Worm (Caenorhabditis elegans) whole organism, mixed stage, embryonic: Measurements from ENCODE around the gene Y64G10A.10.

Source experiments
- M03D4.4 ChIP-seq: sonication (generic microtip); optimal IDR thresholded peaks from 2 replicates; lab custom pipeline; 2017; ENCODE audit warnings: mild to moderate bottlenecking, missing genetic modification characterization, missing compliant biosample characterization
- blmp-1 ChIP-seq: fragments of 150-350 bp; optimal IDR thresholded peaks from 2 replicates; lab custom pipeline; 2014; ENCODE audit warnings: missing biosample characterization, missing genetic modification characterization
- ceh-43 ChIP-seq: fragments of 200-800 bp; sonication (Bioruptor generic); optimal IDR thresholded peaks from 2 replicates; lab custom pipeline; 2018; ENCODE audit warnings: mild to moderate bottlenecking, missing genetic modification characterization, moderate library complexity, missing compliant biosample characterization
- ceh-83 ChIP-seq: fragments of 200-800 bp; sonication (Bioruptor generic); optimal IDR thresholded peaks from 2 replicates; lab custom pipeline; 2018; ENCODE audit warnings: mild to moderate bottlenecking, missing genetic modification characterization, missing compliant biosample characterization
- cnd-1 ChIP-seq: fragments of 200-800 bp; sonication (Bioruptor generic); optimal IDR thresholded peaks from 2 replicates; lab custom pipeline; 2018; ENCODE audit warnings: mild to moderate bottlenecking, missing genetic modification characterization, missing compliant biosample characterization
- drap-1 ChIP-seq: fragments of 200-800 bp; sonication (Bioruptor generic); optimal IDR thresholded peaks from 3 replicates; lab custom pipeline; 2018; ENCODE audit warnings: mild to moderate bottlenecking, missing genetic modification characterization, missing compliant biosample characterization
- elt-1 ChIP-seq: sonication (generic microtip); optimal IDR thresholded peaks from 2 replicates; lab custom pipeline; 2017; ENCODE audit warnings: missing genetic modification characterization, mild to moderate bottlenecking, missing compliant biosample characterization, antibody characterized with exemption, moderate library complexity, borderline replicate concordance; ENCODE audit not compliant: insufficient read depth
- elt-3 ChIP-seq: fragments of 150-350 bp; optimal IDR thresholded peaks from 2 replicates; lab custom pipeline; 2014; ENCODE audit warnings: missing biosample characterization, missing genetic modification characterization
- flh-1 ChIP-seq: fragments of 200-800 bp; sonication (Bioruptor generic); optimal IDR thresholded peaks from 2 replicates; lab custom pipeline; 2018; ENCODE audit warnings: mild to moderate bottlenecking, missing genetic modification characterization, moderate library complexity, missing compliant biosample characterization
- ham-2 ChIP-seq: fragments of 200-800 bp; sonication (Bioruptor generic); optimal IDR thresholded peaks from 2 replicates; lab custom pipeline; 2018; ENCODE audit warnings: mild to moderate bottlenecking, missing genetic modification characterization, missing compliant biosample characterization
- hlh-1 ChIP-seq: fragments of 150-350 bp; optimal IDR thresholded peaks from 2 replicates; lab custom pipeline; 2014; ENCODE audit warnings: missing biosample characterization, missing genetic modification reagents, missing genetic modification characterization
- lin-13 ChIP-seq: fragments of 150-350 bp; optimal IDR thresholded peaks from 2 replicates; lab custom pipeline; 2014; ENCODE audit warnings: missing biosample characterization, missing genetic modification characterization
- lin-32 ChIP-seq: fragments of 200-800 bp; sonication (Bioruptor generic); optimal IDR thresholded peaks from 2 replicates; lab custom pipeline; 2018; ENCODE audit warnings: mild to moderate bottlenecking, missing genetic modification characterization, missing compliant biosample characterization
- lsy-2 ChIP-seq: fragments of 150-350 bp; optimal IDR thresholded peaks from 2 replicates; lab custom pipeline; 2014; ENCODE audit warnings: missing biosample characterization, missing genetic modification characterization
- mab-5 ChIP-seq: fragments of 150-350 bp; optimal IDR thresholded peaks from 2 replicates; lab custom pipeline; 2014; ENCODE audit warnings: missing biosample characterization, missing genetic modification characterization
- mep-1 ChIP-seq: fragments of 150-350 bp; optimal IDR thresholded peaks from 2 replicates; lab custom pipeline; 2017; ENCODE audit warnings: missing biosample characterization, missing genetic modification reagents, missing genetic modification characterization, inconsistent platforms
- mls-2 ChIP-seq: sonication (generic microtip); optimal IDR thresholded peaks from 2 replicates; lab custom pipeline; 2016; ENCODE audit warnings: mild to moderate bottlenecking, missing genetic modification characterization, moderate library complexity, missing compliant biosample characterization
- nhr-12 ChIP-seq: fragments of 150-350 bp; optimal IDR thresholded peaks from 2 replicates; lab custom pipeline; 2014; ENCODE audit warnings: missing biosample characterization, missing genetic modification characterization
- nhr-2 ChIP-seq: fragments of 150-350 bp; optimal IDR thresholded peaks from 2 replicates; lab custom pipeline; 2014; ENCODE audit warnings: missing biosample characterization, missing genetic modification characterization
- nhr-237 ChIP-seq: fragments of 150-350 bp; optimal IDR thresholded peaks from 2 replicates; lab custom pipeline; 2014; ENCODE audit warnings: missing biosample characterization, missing genetic modification characterization
- nhr-28 ChIP-seq: fragments of 150-350 bp; optimal IDR thresholded peaks from 2 replicates; lab custom pipeline; 2014; ENCODE audit warnings: missing biosample characterization, missing genetic modification characterization
- nhr-76 ChIP-seq: sonication (generic microtip); optimal IDR thresholded peaks from 2 replicates; lab custom pipeline; 2017; ENCODE audit warnings: missing biosample characterization, missing genetic modification characterization
- pha-4 ChIP-seq: fragments of 150-350 bp; optimal IDR thresholded peaks from 2 replicates; lab custom pipeline; 2018; ENCODE audit warnings: missing biosample characterization, missing genetic modification reagents, missing genetic modification characterization
- sem-2 ChIP-seq: fragments of 200-800 bp; sonication (Bioruptor generic); optimal IDR thresholded peaks from 2 replicates; lab custom pipeline; 2018; ENCODE audit warnings: mild to moderate bottlenecking, missing genetic modification characterization, missing compliant biosample characterization
- snpc-4 ChIP-seq: fragments of 150-350 bp; optimal IDR thresholded peaks from 2 replicates; lab custom pipeline; 2014; ENCODE audit warnings: missing biosample characterization, missing genetic modification characterization
- sptf-1 ChIP-seq: sonication (generic microtip); optimal IDR thresholded peaks from 2 replicates; lab custom pipeline; 2017; ENCODE audit warnings: mild to moderate bottlenecking, missing genetic modification characterization, moderate library complexity, missing compliant biosample characterization
- unc-120 ChIP-seq: sonication (generic microtip); optimal IDR thresholded peaks from 2 replicates; lab custom pipeline; 2017; ENCODE audit warnings: missing genetic modification characterization, missing compliant biosample characterization; ENCODE audit not compliant: poor library complexity, severe bottlenecking
- unc-39 ChIP-seq: fragments of 150-350 bp; optimal IDR thresholded peaks from 2 replicates; lab custom pipeline; 2014; ENCODE audit warnings: missing biosample characterization, missing genetic modification characterization
- unc-62 ChIP-seq: fragments of 150-350 bp; optimal IDR thresholded peaks from 2 replicates; lab custom pipeline; 2014; ENCODE audit warnings: missing biosample characterization, missing genetic modification reagents, missing genetic modification characterization
- zip-8 ChIP-seq: fragments of 150-350 bp; optimal IDR thresholded peaks from 2 replicates; lab custom pipeline; 2014; ENCODE audit warnings: missing biosample characterization, missing genetic modification characterization
- ztf-11 ChIP-seq: fragments of 150-350 bp; optimal IDR thresholded peaks from 2 replicates; lab custom pipeline; 2014; ENCODE audit warnings: missing biosample characterization, missing genetic modification characterization

The Y64G10A.10 gene

ce11 chrIV:14241382-14242122, at the start of gene Y64G10A.10:
TSS of gene Y64G10A.10 (minus strand) at chrIV:14241432.
- TF ChIP-seq mab-5 (no peak), zip-8 (tag; lab: Kevin White, UChicago) (no peak), elt-1 (tag; lab: Kevin White, UChicago) (no peak), drap-1 (GFP tag; lab: Kevin White, UChicago) (no peak), nhr-237 (tag; lab: Kevin White, UChicago) (no peak), blmp-1 (tag; lab: Kevin White, UChicago) (no peak), lin-32 (no peak), ham-2 (GFP tag; lab: Kevin White, UChicago) (no peak), ceh-43 (GFP tag; lab: Kevin White, UChicago) (no peak), sem-2 (GFP tag; lab: Kevin White, UChicago) (no peak), nhr-76 (tag; lab: Kevin White, UChicago) (no peak), unc-120 (tag; lab: Kevin White, UChicago) (no peak), ceh-83 (no peak), unc-39 (tag; lab: Kevin White, UChicago) (no peak)

- no peak for TF ChIP-seq sem-2 (GFP tag; lab: Kevin White, UChicago)
- TF ChIP-seq nhr-76 (tag; lab: Kevin White, UChicago) = no peak
- TF ChIP-seq lsy-2 (tag; lab: Kevin White, UChicago) = no peak
- no peak for TF ChIP-seq drap-1 (GFP tag; lab: Kevin White, UChicago)
- no peak for TF ChIP-seq ceh-43 (GFP tag; lab: Kevin White, UChicago)
- TF ChIP-seq cnd-1 (tag; lab: Kevin White, UChicago) = no peak
- TF ChIP-seq blmp-1 (tag; lab: Kevin White, UChicago) = no peak
- no peak for TF ChIP-seq elt-3
- TF ChIP-seq snpc-4 (tag; lab: Kevin White, UChicago) = no peak
These were observed 43.7 kb upstream of the Y64G10A.10 start for ce11 chrIV:14284920-14285319.

- no peak for TF ChIP-seq blmp-1 (tag; lab: Kevin White, UChicago)
- no peak for TF ChIP-seq lsy-2 (tag; lab: Kevin White, UChicago)
- no peak for TF ChIP-seq nhr-28 (tag; lab: Kevin White, UChicago)
- no peak for TF ChIP-seq elt-3
- TF ChIP-seq lin-32 = no peak
- no peak for TF ChIP-seq nhr-2
- TF ChIP-seq sptf-1 = no peak
- no peak for TF ChIP-seq hlh-1 (tag; lab: Kevin White, UChicago)
- no peak for TF ChIP-seq sem-2 (GFP tag; lab: Kevin White, UChicago)
- no peak for TF ChIP-seq ham-2 (GFP tag; lab: Kevin White, UChicago)
- no peak for TF ChIP-seq M03D4.4
- TF ChIP-seq ceh-43 (GFP tag; lab: Kevin White, UChicago) = no peak
- TF ChIP-seq pha-4 (tag; lab: Kevin White, UChicago) = no peak
- TF ChIP-seq mab-5 = no peak
- TF ChIP-seq, all 35 proteins: peak for 0
These were observed 35.6 kb upstream of the Y64G10A.10 start for ce11 chrIV:14276773-14277388.

ce11 chrIV:14276160-14276559, 34.9 kb upstream of the Y64G10A.10 start, which contains the start of gene ilcr-1:
TSS of gene ilcr-1 (plus strand) at chrIV:14276460.
- TF ChIP-seq ham-2 (GFP tag; lab: Kevin White, UChicago) = no peak
- TF ChIP-seq mls-2 (tag; lab: Kevin White, UChicago) = no peak
- no peak for TF ChIP-seq ceh-43 (GFP tag; lab: Kevin White, UChicago)
- TF ChIP-seq snpc-4 (tag; lab: Kevin White, UChicago) = no peak
- no peak for TF ChIP-seq cnd-1 (tag; lab: Kevin White, UChicago)
- no peak for TF ChIP-seq elt-3
- TF ChIP-seq nhr-237 (tag; lab: Kevin White, UChicago) = no peak
- TF ChIP-seq elt-1 (tag; lab: Kevin White, UChicago) = no peak
- TF ChIP-seq blmp-1 (tag; lab: Kevin White, UChicago) = no peak
- no peak for TF ChIP-seq nhr-12
- no peak for TF ChIP-seq nhr-76 (tag; lab: Kevin White, UChicago)

ce11 chrIV:14274834-14275233, 33.6 kb upstream of the Y64G10A.10 start:
- TF ChIP-seq unc-62 (no peak), mep-1 (no peak), hlh-1 (tag; lab: Kevin White, UChicago) (no peak), ztf-11 (tag; lab: Kevin White, UChicago) (no peak), nhr-76 (tag; lab: Kevin White, UChicago) (no peak), mab-5 (no peak), ham-2 (GFP tag; lab: Kevin White, UChicago) (no peak), unc-120 (tag; lab: Kevin White, UChicago) (no peak), nhr-2 (no peak), lin-32 (no peak), flh-1 (no peak), nhr-237 (tag; lab: Kevin White, UChicago) (no peak), lin-13 (tag; lab: Kevin White, UChicago) (no peak)
